Fruit fly (Drosophila melanogaster) whole organism: Measurements from ENCODE around the gene CG4565.

ENCODE experiments used
- CG8478 ChIP-seq: fragments of >200 bp; optimal IDR thresholded peaks from 2 replicates; lab custom pipeline; 2018; ENCODE audit warnings: inconsistent platforms
- EcR ChIP-seq, 2 experiments: fragments of >200 bp; optimal IDR thresholded peaks; 2 replicates each; lab custom pipeline; 2017; ENCODE audit warnings: missing biosample characterization in 2 of 2, missing genetic modification characterization in 2 of 2, missing genetic modification reagents in 2 of 2
- pan ChIP-seq: fragments of >200 bp; optimal IDR thresholded peaks from 2 replicates; lab custom pipeline; 2017
- psq ChIP-seq: fragments of >200 bp; optimal IDR thresholded peaks from 2 replicates; lab custom pipeline; 2017
- usp ChIP-seq: fragments of >200 bp; optimal IDR thresholded peaks from 2 replicates; lab custom pipeline; 2017; ENCODE audit warnings: missing biosample characterization, missing genetic modification characterization, mixed read lengths

dm6 chr3R:10893327-10893726 lies 40.8 kb downstream of the CG4565 start, which contains the start of gene CG6621:
- TF ChIP-seq psq (lab: Kevin White, UChicago) = no peak
- no peak for TF ChIP-seq pan
- TF ChIP-seq EcR (GFP tag; optimal IDR thresholded peaks at IDR 0.05; lab: Kevin White, UChicago) = no peak
- no peak for TF ChIP-seq usp (GFP tag; lab: Kevin White, UChicago)
- TF ChIP-seq CG8478 = no peak
